Worm (Caenorhabditis elegans): ENCODE data around the gene K02E10.4.

K02E10.4 gene

ce11 chrX:2526078-2526477, 43.0 kb downstream of the K02E10.4 start (continued):
- no peak for TF ChIP-seq egl-44 (GFP tag; IDR thresholded peaks at IDR 0.05)
- TF ChIP-seq K12H6.12 (tag; optimal IDR thresholded peaks at IDR 0.05): no peak
- TF ChIP-seq nhr-90 (tag; optimal IDR thresholded peaks at IDR 0.05): peak; percentile 38
- no peak; the same call in 1 of the 2 replicates for TF ChIP-seq madf-6 (GFP tag; IDR thresholded peaks at IDR 0.05)
- TF ChIP-seq ZK185.1 (tag; optimal IDR thresholded peaks at IDR 0.05; ENCODE audit: poor library complexity, severe bottlenecking): no peak
- no peak for TF ChIP-seq hrde-1 (tag; optimal IDR thresholded peaks at IDR 0.05; ENCODE audit: borderline replicate concordance)
- TF ChIP-seq tbx-9 (tag; optimal IDR thresholded peaks at IDR 0.05; ENCODE audit: borderline replicate concordance): no peak
- no peak for TF ChIP-seq rec-8 (tag; optimal IDR thresholded peaks at IDR 0.05)
- no peak for TF ChIP-seq egrh-3 (GFP tag; IDR thresholded peaks at IDR 0.05)
- no peak for TF ChIP-seq bed-1 (GFP tag; IDR thresholded peaks at IDR 0.05)
- TF ChIP-seq nfyb-1 (GFP tag; IDR thresholded peaks at IDR 0.05): no peak
- TF ChIP-seq madf-3 (GFP tag; IDR thresholded peaks at IDR 0.05): no peak
- TF ChIP-seq D2030.7 (GFP tag; IDR thresholded peaks at IDR 0.05): peak; percentile 72
- no peak for TF ChIP-seq Y79H2A.3 (GFP tag; conservative IDR thresholded peaks at IDR 0.05)
- no peak for TF ChIP-seq F22D6.2 (tag; optimal IDR thresholded peaks at IDR 0.05)
- no peak for TF ChIP-seq lin-40 (tag; optimal IDR thresholded peaks at IDR 0.05)
- TF ChIP-seq snpc-1.3 (tag; optimal IDR thresholded peaks at IDR 0.05; ENCODE audit: insufficient read depth): peak; percentile 61
- peak; percentile 69 for TF ChIP-seq B0261.1 (tag; optimal IDR thresholded peaks at IDR 0.05)
- peak; percentile 29 for TF ChIP-seq mxl-1 (tag; optimal IDR thresholded peaks at IDR 0.05)
- no peak for TF ChIP-seq bed-2 (GFP tag; IDR thresholded peaks at IDR 0.05)
- TF ChIP-seq attf-5 (GFP tag; optimal IDR thresholded peaks at IDR 0.05): no peak
- peak; percentile 62; the same call in 1 of the 2 replicates for TF ChIP-seq pbrm-1 (GFP tag; IDR thresholded peaks at IDR 0.05)
- no peak for TF ChIP-seq mes-4 (tag; optimal IDR thresholded peaks at IDR 0.05)
- no peak for TF ChIP-seq ztf-26 (tag; optimal IDR thresholded peaks at IDR 0.05)
- no peak for TF ChIP-seq ets-4 (GFP tag; optimal IDR thresholded peaks at IDR 0.05)
- no peak for TF ChIP-seq B0336.3 (GFP tag; IDR thresholded peaks at IDR 0.05)
- no peak for TF ChIP-seq pha-4 (tag; optimal IDR thresholded peaks at IDR 0.05)
- TF ChIP-seq Y56A3A.18 (GFP tag; IDR thresholded peaks at IDR 0.05): 0 out of 2 replicates have a peak, but pooled peaks have one; percentile 17
- TF ChIP-seq nhr-179 (tag; optimal IDR thresholded peaks at IDR 0.05): no peak

- no peak for TF ChIP-seq nhr-90 (tag; optimal IDR thresholded peaks at IDR 0.05)
- TF ChIP-seq lin-35 (GFP tag; optimal IDR thresholded peaks at IDR 0.05): no peak
- TF ChIP-seq T26A5.8 (tag; optimal IDR thresholded peaks at IDR 0.05): no peak
- no peak for TF ChIP-seq akir-1 (GFP tag; optimal IDR thresholded peaks at IDR 0.05)
- TF ChIP-seq lin-40 (tag; optimal IDR thresholded peaks at IDR 0.05): no peak
- no peak for TF ChIP-seq attf-5 (GFP tag; optimal IDR thresholded peaks at IDR 0.05)
- TF ChIP-seq ceh-100 (GFP tag; IDR thresholded peaks at IDR 0.05): no peak
These were observed 44.1 kb downstream of the K02E10.4 start for ce11 chrX:2527194-2527593.

- no peak for TF ChIP-seq ZK185.1 (tag; optimal IDR thresholded peaks at IDR 0.05; ENCODE audit: poor library complexity, severe bottlenecking)
- no peak for TF ChIP-seq gei-17 (GFP tag; optimal IDR thresholded peaks at IDR 0.05)
- TF ChIP-seq sea-2 (GFP tag; IDR thresholded peaks at IDR 0.05): no peak
- TF ChIP-seq hmg-1.2 (GFP tag; IDR thresholded peaks at IDR 0.05): peak; percentile 69
- 0 out of 2 replicates have a peak, but pooled peaks have one; percentile 36 for TF ChIP-seq rcor-1 (GFP tag; IDR thresholded peaks at IDR 0.05)
- no peak for TF ChIP-seq madf-8 (GFP tag; conservative IDR thresholded peaks at IDR 0.05)
- no peak for TF ChIP-seq F52B5.7 (tag; optimal IDR thresholded peaks at IDR 0.05)
- 0 out of 2 replicates have a peak, but pooled peaks have one; percentile 30 for TF ChIP-seq hsf-1 (GFP tag; IDR thresholded peaks at IDR 0.05)
- 0 out of 2 replicates have a peak, but pooled peaks have one; percentile 35 for TF ChIP-seq egl-44 (GFP tag; IDR thresholded peaks at IDR 0.05)
- TF ChIP-seq dpl-1 (GFP tag; optimal IDR thresholded peaks at IDR 0.05): no peak
- no peak for TF ChIP-seq ztf-26 (tag; optimal IDR thresholded peaks at IDR 0.05)
- peak; percentile 46 for TF ChIP-seq repo-1 (tag; optimal IDR thresholded peaks at IDR 0.05)
- TF ChIP-seq cebp-2 (GFP tag; IDR thresholded peaks at IDR 0.05): 0 out of 2 replicates have a peak, but pooled peaks have one; percentile 50
- peak; percentile 25 for TF ChIP-seq mxl-1 (tag; optimal IDR thresholded peaks at IDR 0.05)
- TF ChIP-seq zim-3 (tag; optimal IDR thresholded peaks at IDR 0.05): peak; percentile 70
- TF ChIP-seq snpc-4 (GFP tag; optimal IDR thresholded peaks at IDR 0.05): peak; percentile 58
- peak in 2 of 4 experiments; percentile 45 to 63 for TF ChIP-seq snpc-4 (tag; optimal IDR thresholded peaks at IDR 0.05)
- peak; percentile 30 to 67 for TF ChIP-seq rec-8 (tag; optimal IDR thresholded peaks at IDR 0.05)
- TF ChIP-seq ceh-100 (GFP tag; IDR thresholded peaks at IDR 0.05): no peak
These were observed 44.8 kb downstream of the K02E10.4 start for ce11 chrX:2527877-2528276.

Measured in whole organism, young adult.